Fruit fly (Drosophila melanogaster) S2 (cell line): ENCODE data around the gene CG7006.

Experiments used
- CG8478 ChIP-seq: fragments of >200 bp; optimal IDR thresholded peaks from 2 replicates; lab custom pipeline; 2018
- CTCF ChIP-seq, 2 experiments: fragments of >200 bp; optimal IDR thresholded peaks; 2 replicates each; lab custom pipeline; 2018

dm6 chr3R:24828234-24828633 is 22.2 kb upstream of the CG7006 start, which contains the start of gene RabX4:
- TF ChIP-seq CG8478 (lab: Kevin White, UChicago) (no peak), CTCF (optimal IDR thresholded peaks at IDR 0.05; lab: Kevin White, UChicago) (no peak)
